Worm (Caenorhabditis elegans): Measurements from ENCODE around the gene rpl-7A.

The rpl-7A gene

ce11 chrIV:4407055-4407461, 16.7 kb upstream of the rpl-7A start:
- TF ChIP-seq F10B5.3 (tag; optimal IDR thresholded peaks at IDR 0.05) (no peak), hlh-30 (tag; optimal IDR thresholded peaks at IDR 0.05; ENCODE audit: insufficient read depth) (no peak), nhr-77 (tag; optimal IDR thresholded peaks at IDR 0.05) (peak; percentile 55), Y5F2A.4 (GFP tag; optimal IDR thresholded peaks at IDR 0.05) (no peak), nhr-42 (GFP tag; IDR thresholded peaks at IDR 0.05) (peak; percentile 39; the same call in 1 of the 2 replicates), nhr-48 (tag; optimal IDR thresholded peaks at IDR 0.05) (peak; percentile 20), ces-1 (GFP tag; optimal IDR thresholded peaks at IDR 0.05) (no peak), lin-13 (GFP tag; optimal IDR thresholded peaks at IDR 0.05) (peak; percentile 8), T26A8.4 (GFP tag; IDR thresholded peaks at IDR 0.05) (peak; percentile 23; the same call in 1 of the 2 replicates), nhr-28 (tag; optimal IDR thresholded peaks at IDR 0.05) (peak; percentile 37), tra-1 (GFP tag; IDR thresholded peaks at IDR 0.05) (no peak), mxl-2 (GFP tag; conservative IDR thresholded peaks at IDR 0.05) (no peak), ZK546.5 (tag; optimal IDR thresholded peaks at IDR 0.05) (no peak), lin-1 (GFP tag; IDR thresholded peaks at IDR 0.05) (no peak), hif-1 (tag; optimal IDR thresholded peaks at IDR 0.05) (no peak), set-16 (GFP tag; IDR thresholded peaks at IDR 0.05) (peak; percentile 87), ceh-82 (tag; optimal IDR thresholded peaks at IDR 0.05) (no peak), skn-1 (tag; optimal IDR thresholded peaks at IDR 0.05) (no peak), gei-8 (GFP tag; optimal IDR thresholded peaks at IDR 0.05) (no peak), lin-38 (GFP tag; IDR thresholded peaks at IDR 0.05) (peak; percentile 50), hlh-11 (tag; optimal IDR thresholded peaks at IDR 0.05) (peak; percentile 89), nhr-10 (tag; optimal IDR thresholded peaks at IDR 0.05) (peak; percentile 25), pha-4 (GFP tag; IDR thresholded peaks at IDR 0.05) (peak; percentile 93), pha-4 (tag; optimal IDR thresholded peaks at IDR 0.05) (peak; percentile 55), mxl-3 (GFP tag; optimal IDR thresholded peaks at IDR 0.05) (peak; percentile 18), lsy-2 (tag; optimal IDR thresholded peaks at IDR 0.05) (peak in 1 of 2 experiments; percentile 53), dve-1 (tag; optimal IDR thresholded peaks at IDR 0.05; ENCODE audit: insufficient read depth) (peak; percentile 76), daf-16 (GFP tag; optimal IDR thresholded peaks at IDR 0.05) (no peak), daf-16 (tag; optimal IDR thresholded peaks at IDR 0.05) (peak; percentile 92), arid-1 (GFP tag; conservative IDR thresholded peaks at IDR 0.05) (0 out of 2 replicates have a peak, but pooled peaks have one; percentile 12), dmd-6 (GFP tag; IDR thresholded peaks at IDR 0.05) (peak; percentile 68), mdl-1 (tag; optimal IDR thresholded peaks at IDR 0.05) (peak in 1 of 2 experiments; percentile 42), aha-1 (tag) (peak; percentile 96), nhr-11 (tag; optimal IDR thresholded peaks at IDR 0.05) (peak; percentile 4), unc-39 (tag; optimal IDR thresholded peaks at IDR 0.05) (no peak), F44E2.7 (GFP tag; IDR thresholded peaks at IDR 0.05) (no peak), fkh-10 (GFP tag; optimal IDR thresholded peaks at IDR 0.05) (no peak), mep-1 (tag; optimal IDR thresholded peaks at IDR 0.05) (peak; percentile 63), unc-62 (GFP tag; optimal IDR thresholded peaks at IDR 0.05 in 1 of 2) (peak in 1 of 2 experiments; percentile 72), unc-62 (tag; optimal IDR thresholded peaks at IDR 0.05) (no peak), nhr-76 (tag; optimal IDR thresholded peaks at IDR 0.05) (no peak), pqm-1 (tag; optimal IDR thresholded peaks at IDR 0.05) (peak; percentile 49)

ce11 chrIV:4406054-4406539, 15.7 kb upstream of the rpl-7A start:
- TF ChIP-seq egl-43 (GFP tag; IDR thresholded peaks at IDR 0.05), result peak; percentile 61; the same call in 1 of the 2 replicates
- peak; percentile 3 for TF ChIP-seq jun-1 (tag; optimal IDR thresholded peaks at IDR 0.05)
- TF ChIP-seq madf-9 (GFP tag; conservative IDR thresholded peaks at IDR 0.05), result 0 out of 2 replicates have a peak, but pooled peaks have one; percentile 57
- peak; percentile 59 for TF ChIP-seq nhr-48 (tag; optimal IDR thresholded peaks at IDR 0.05)
- peak; percentile 67 for TF ChIP-seq dmd-6 (GFP tag; IDR thresholded peaks at IDR 0.05)
- TF ChIP-seq lsy-2 (tag; optimal IDR thresholded peaks at IDR 0.05), result peak; percentile 54 to 67
- TF ChIP-seq zfp-3 (GFP tag; conservative IDR thresholded peaks at IDR 0.05), result no peak
- TF ChIP-seq ama-1 (optimal IDR thresholded peaks at IDR 0.05), result peak; percentile 40
- peak; percentile 42 for TF ChIP-seq nhr-11 (tag; optimal IDR thresholded peaks at IDR 0.05)
- no peak for TF ChIP-seq ceh-82 (tag; optimal IDR thresholded peaks at IDR 0.05)
- TF ChIP-seq mxl-3 (GFP tag; optimal IDR thresholded peaks at IDR 0.05), result peak; percentile 41
- peak; percentile 39 for TF ChIP-seq fkh-10 (GFP tag; optimal IDR thresholded peaks at IDR 0.05)
- TF ChIP-seq ceh-44 (GFP tag; IDR thresholded peaks at IDR 0.05), result 0 out of 2 replicates have a peak, but pooled peaks have one; percentile 44
- TF ChIP-seq hlh-30 (tag; optimal IDR thresholded peaks at IDR 0.05; ENCODE audit: insufficient read depth), result peak; percentile 86
- peak; percentile 51 for TF ChIP-seq F37D6.2 (tag; optimal IDR thresholded peaks at IDR 0.05)
- peak; percentile 58 for TF ChIP-seq sdz-12 (GFP tag; optimal IDR thresholded peaks at IDR 0.05)
- peak; percentile 37; the same call in 1 of the 2 replicates for TF ChIP-seq nhr-41 (GFP tag; IDR thresholded peaks at IDR 0.05)
- TF ChIP-seq aha-1 (tag), result peak; percentile 96
- TF ChIP-seq daf-16 (GFP tag; optimal IDR thresholded peaks at IDR 0.05), result no peak
- TF ChIP-seq daf-16 (tag; optimal IDR thresholded peaks at IDR 0.05), result peak; percentile 80
